Fruit fly (Drosophila melanogaster) whole organism, prepupa: ENCODE results near the gene path.

Experiments used
- Blimp-1 ChIP-seq: fragments of 200-800 bp; sonication (Bioruptor generic); optimal IDR thresholded peaks from 3 replicates; lab custom pipeline; 2017; ENCODE audit warnings: missing biosample characterization, missing genetic modification characterization, mild to moderate bottlenecking, moderate library complexity, missing genetic modification reagents
- CG10631 ChIP-seq: fragments of 200-800 bp; sonication (Bioruptor generic); optimal IDR thresholded peaks from 2 replicates; lab custom pipeline; 2016; ENCODE audit warnings: missing biosample characterization, missing genetic modification characterization
- CG10669 ChIP-seq: fragments of 200-800 bp; sonication (Bioruptor generic); optimal IDR thresholded peaks from 3 replicates; lab custom pipeline; 2018; ENCODE audit warnings: missing biosample characterization, mild to moderate bottlenecking, missing genetic modification characterization, moderate library complexity
- CG11294 ChIP-seq: fragments of 200-800 bp; sonication (Bioruptor generic); IDR thresholded peaks from 2 replicates; pipeline ENCODE4 v1.3.6; 2022; ENCODE audit warnings: missing biosample characterization, missing genetic modification characterization
- CG11762 ChIP-seq: fragments of 200-800 bp; sonication (Bioruptor generic); optimal IDR thresholded peaks from 3 replicates; lab custom pipeline; 2016; ENCODE audit warnings: missing biosample characterization, missing genetic modification characterization; ENCODE audit not compliant: insufficient read depth
- CG15336 ChIP-seq: fragments of 200-800 bp; sonication (Bioruptor generic); IDR thresholded peaks from 2 replicates; pipeline ENCODE4 v1.3.6; 2022; ENCODE audit warnings: missing biosample characterization, missing genetic modification characterization
- CG1621 ChIP-seq: fragments of 200-800 bp; sonication (Bioruptor generic); optimal IDR thresholded peaks from 3 replicates; lab custom pipeline; 2018; ENCODE audit warnings: missing biosample characterization, mild to moderate bottlenecking, missing genetic modification characterization
- CG16779 ChIP-seq: fragments of 200-800 bp; sonication (Bioruptor generic); optimal IDR thresholded peaks from 3 replicates; lab custom pipeline; 2017; ENCODE audit warnings: missing biosample characterization, mild to moderate bottlenecking, missing genetic modification characterization
- CG3032 ChIP-seq: fragments of 200-800 bp; optimal IDR thresholded peaks from 2 replicates; lab custom pipeline; 2019; ENCODE audit warnings: missing biosample characterization, mild to moderate bottlenecking, missing genetic modification characterization, moderate library complexity
- CG31627 ChIP-seq: fragments of 200-800 bp; sonication (Bioruptor generic); optimal IDR thresholded peaks from 3 replicates; lab custom pipeline; 2016; ENCODE audit warnings: missing biosample characterization, missing genetic modification characterization
- CG32006 ChIP-seq: fragments of 200-800 bp; sonication (Bioruptor generic); optimal IDR thresholded peaks from 3 replicates; lab custom pipeline; 2017; ENCODE audit warnings: missing biosample characterization, mild to moderate bottlenecking, missing genetic modification characterization
- CG4318 ChIP-seq: fragments of 200-800 bp; sonication (Bioruptor generic); optimal IDR thresholded peaks from 3 replicates; lab custom pipeline; 2017; ENCODE audit warnings: missing biosample characterization, mild to moderate bottlenecking, missing genetic modification characterization
- CG6163 ChIP-seq: fragments of 200-800 bp; sonication (Bioruptor generic); IDR thresholded peaks from 3 replicates; pipeline ENCODE4 v1.3.6; 2022; ENCODE audit warnings: missing biosample characterization, missing genetic modification characterization
- CG6276 ChIP-seq: fragments of 200-800 bp; sonication (Bioruptor generic); optimal IDR thresholded peaks from 2 replicates; lab custom pipeline; 2017; ENCODE audit warnings: missing biosample characterization, mild to moderate bottlenecking, missing genetic modification characterization
- CG6792 ChIP-seq: fragments of 200-800 bp; sonication (Bioruptor generic); optimal IDR thresholded peaks from 3 replicates; lab custom pipeline; 2016; ENCODE audit warnings: missing biosample characterization, missing genetic modification characterization
- CG6808 ChIP-seq: fragments of 200-800 bp; sonication (Bioruptor generic); optimal IDR thresholded peaks from 3 replicates; lab custom pipeline; 2017; ENCODE audit warnings: missing biosample characterization, missing genetic modification characterization, mild to moderate bottlenecking, moderate library complexity, missing genetic modification reagents
- CG7368 ChIP-seq: fragments of 200-800 bp; sonication (Bioruptor generic); optimal IDR thresholded peaks from 3 replicates; lab custom pipeline; 2016; ENCODE audit warnings: missing biosample characterization, missing genetic modification characterization
- CG8119 ChIP-seq: fragments of 200-800 bp; sonication (Bioruptor generic); IDR thresholded peaks from 3 replicates; pipeline ENCODE4 v1.3.6; 2022; ENCODE audit warnings: missing biosample characterization, missing genetic modification characterization
- CG8319 ChIP-seq: fragments of 200-800 bp; sonication (Bioruptor generic); optimal IDR thresholded peaks from 3 replicates; lab custom pipeline; 2016; ENCODE audit warnings: missing biosample characterization, missing genetic modification characterization
- CG8632 ChIP-seq: fragments of 200-800 bp; sonication (Bioruptor generic); optimal IDR thresholded peaks from 3 replicates; lab custom pipeline; 2016; ENCODE audit warnings: missing biosample characterization, missing genetic modification characterization
- Eip75B ChIP-seq: fragments of 200-800 bp; sonication (Bioruptor generic); optimal IDR thresholded peaks from 3 replicates; lab custom pipeline; 2016; ENCODE audit warnings: missing biosample characterization, missing genetic modification characterization
- Eip78C ChIP-seq: fragments of 200-800 bp; sonication (Bioruptor generic); peaks from one replicate; lab custom pipeline; 2016; ENCODE audit warnings: missing biosample characterization, missing genetic modification characterization
- Ets96B ChIP-seq: fragments of 200-800 bp; optimal IDR thresholded peaks from 2 replicates; lab custom pipeline; 2019; ENCODE audit warnings: missing biosample characterization, mild to moderate bottlenecking, missing genetic modification characterization, moderate library complexity
- Gug ChIP-seq: fragments of 200-800 bp; sonication (Bioruptor generic); IDR thresholded peaks from 2 replicates; pipeline ENCODE4 v1.3.6; 2022; ENCODE audit warnings: missing biosample characterization, missing genetic modification characterization
- Hr38 ChIP-seq: sonication (Bioruptor generic); optimal IDR thresholded peaks from 2 replicates; lab custom pipeline; 2016; ENCODE audit warnings: missing biosample characterization, missing genetic modification characterization
- Hr39 ChIP-seq: fragments of 200-800 bp; sonication (Bioruptor generic); optimal IDR thresholded peaks from 2 replicates; lab custom pipeline; 2016; ENCODE audit warnings: missing biosample characterization, missing genetic modification characterization
- Lpt ChIP-seq: fragments of 200-800 bp; sonication (Bioruptor generic); optimal IDR thresholded peaks from 3 replicates; lab custom pipeline; 2016; ENCODE audit warnings: missing biosample characterization, missing genetic modification characterization
- Met ChIP-seq: fragments of 200-800 bp; sonication (Bioruptor generic); optimal IDR thresholded peaks from 3 replicates; lab custom pipeline; 2016; ENCODE audit warnings: missing biosample characterization, missing genetic modification characterization
- Smox ChIP-seq: fragments of 200-800 bp; sonication (Bioruptor generic); optimal IDR thresholded peaks from 3 replicates; lab custom pipeline; 2016; ENCODE audit warnings: missing biosample characterization, missing genetic modification characterization
- Sox14 ChIP-seq: fragments of 200-800 bp; sonication (Bioruptor generic); optimal IDR thresholded peaks from 3 replicates; lab custom pipeline; 2016; ENCODE audit warnings: missing biosample characterization, missing genetic modification characterization
- Sox15 ChIP-seq: fragments of 200-800 bp; sonication (Bioruptor generic); optimal IDR thresholded peaks from 3 replicates; lab custom pipeline; 2016; ENCODE audit warnings: missing biosample characterization, missing genetic modification characterization
- achi ChIP-seq: fragments of 200-800 bp; sonication (Bioruptor generic); optimal IDR thresholded peaks from 3 replicates; lab custom pipeline; 2016; ENCODE audit warnings: missing biosample characterization, missing genetic modification characterization
- cyc ChIP-seq: fragments of 200-800 bp; sonication (Bioruptor generic); optimal IDR thresholded peaks from 3 replicates; lab custom pipeline; 2016; ENCODE audit warnings: missing biosample characterization, missing genetic modification characterization
- dac ChIP-seq: fragments of 200-800 bp; sonication (Bioruptor generic); optimal IDR thresholded peaks from 2 replicates; lab custom pipeline; 2017; ENCODE audit warnings: missing biosample characterization, mild to moderate bottlenecking, missing genetic modification characterization
- eg ChIP-seq: fragments of 200-800 bp; sonication (Bioruptor generic); IDR thresholded peaks from 3 replicates; pipeline ENCODE4 v1.3.6; 2022; ENCODE audit warnings: missing biosample characterization, missing genetic modification characterization
- esn ChIP-seq: fragments of 200-800 bp; sonication (Bioruptor generic); optimal IDR thresholded peaks from 2 replicates; lab custom pipeline; 2016; ENCODE audit warnings: missing biosample characterization, mild to moderate bottlenecking, missing genetic modification characterization, moderate library complexity
- fd59A ChIP-seq: fragments of 200-800 bp; sonication (Bioruptor generic); optimal IDR thresholded peaks from 2 replicates; lab custom pipeline; 2017; ENCODE audit warnings: missing biosample characterization, mild to moderate bottlenecking, missing genetic modification characterization, missing genetic modification reagents
- fd85E ChIP-seq: fragments of 200-800 bp; sonication (Bioruptor generic); optimal IDR thresholded peaks from 3 replicates; lab custom pipeline; 2016; ENCODE audit warnings: missing biosample characterization, missing genetic modification characterization
- fkh ChIP-seq: fragments of 200-800 bp; sonication (Bioruptor generic); optimal IDR thresholded peaks from 3 replicates; lab custom pipeline; 2017; ENCODE audit warnings: missing biosample characterization, mild to moderate bottlenecking, missing genetic modification characterization, moderate library complexity
- lz ChIP-seq: fragments of 200-800 bp; sonication (Bioruptor generic); optimal IDR thresholded peaks from 3 replicates; lab custom pipeline; 2016; ENCODE audit warnings: missing biosample characterization, missing genetic modification characterization
- pdm3 ChIP-seq: fragments of 200-800 bp; sonication (Bioruptor generic); optimal IDR thresholded peaks from 3 replicates; lab custom pipeline; 2016; ENCODE audit warnings: missing biosample characterization, missing genetic modification characterization
- salr ChIP-seq, 2 experiments: fragments of 200-800 bp; sonication (Bioruptor generic); optimal IDR thresholded peaks; 3 replicates each; lab custom pipeline; 2016 to 2018; ENCODE audit warnings: missing biosample characterization in 2 of 2, missing genetic modification characterization in 2 of 2, mild to moderate bottlenecking in 1 of 2
- spab ChIP-seq: fragments of 200-800 bp; sonication (Bioruptor generic); optimal IDR thresholded peaks from 2 replicates; lab custom pipeline; 2017; ENCODE audit warnings: missing biosample characterization, mild to moderate bottlenecking, missing genetic modification characterization, missing genetic modification reagents
- svp ChIP-seq: fragments of 200-800 bp; sonication (Bioruptor generic); peaks from one replicate; lab custom pipeline; 2016; ENCODE audit warnings: missing biosample characterization, missing genetic modification characterization
- vri ChIP-seq: fragments of 200-800 bp; sonication (Bioruptor generic); optimal IDR thresholded peaks from 3 replicates; lab custom pipeline; 2016; ENCODE audit warnings: missing biosample characterization, mild to moderate bottlenecking, missing genetic modification characterization

Gene path

DNA sequence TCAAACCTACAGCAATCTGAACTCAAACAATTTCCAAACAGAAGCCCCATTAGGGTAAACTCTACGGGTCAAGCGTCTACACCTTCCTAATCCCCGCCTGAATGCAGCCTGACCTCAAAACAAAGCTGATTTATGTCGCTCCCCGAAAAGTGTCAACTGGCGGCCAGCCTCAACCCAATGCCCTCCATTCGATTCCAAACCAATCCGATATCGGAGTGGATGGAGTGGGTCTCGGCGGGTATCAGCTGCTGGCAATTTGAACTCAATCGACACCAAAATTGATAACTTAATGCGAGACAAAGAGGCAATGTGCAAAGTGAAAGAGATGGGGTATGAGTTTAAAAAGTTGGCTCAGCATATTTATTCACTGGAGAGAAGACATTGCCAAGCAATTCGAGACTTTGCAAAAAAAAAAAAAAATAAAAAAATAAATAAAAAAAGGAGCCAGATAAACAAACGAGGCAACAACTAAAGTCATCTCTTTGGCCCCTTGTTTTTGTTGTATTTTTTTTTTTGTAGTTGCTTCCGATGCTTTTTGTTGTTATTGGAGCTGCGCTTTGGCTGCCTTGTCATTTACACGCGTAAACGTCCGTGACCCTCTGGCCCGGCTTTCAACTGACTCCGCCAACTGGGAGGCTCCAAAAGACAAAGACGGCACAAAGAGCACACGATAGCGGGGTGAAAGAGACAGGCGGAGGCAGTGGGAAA lies 45.9 kb upstream of the path start (continued):
- peak; percentile 41 for TF ChIP-seq CG7368
- no peak for TF ChIP-seq fd59A (GFP tag; lab: Kevin White, UChicago)
- TF ChIP-seq Eip75B (GFP tag; lab: Kevin White, UChicago), result peak; percentile 37
- no peak for TF ChIP-seq eg (GFP tag; lab: Robert Waterston, UW)
- TF ChIP-seq Sox14 (GFP tag; lab: Kevin White, UChicago), result peak; percentile 45
- peak; percentile 53 for TF ChIP-seq CG1621 (tag; lab: Kevin White, UChicago)
- TF ChIP-seq pdm3, result peak; percentile 23
- peak; percentile 24 for TF ChIP-seq CG16779 (tag; lab: Kevin White, UChicago)
- no peak for TF ChIP-seq CG8319
- TF ChIP-seq Hr39 (GFP tag; lab: Kevin White, UChicago), result no peak
- peak; percentile 90 for TF ChIP-seq svp (GFP tag; lab: Kevin White, UChicago)
- TF ChIP-seq cyc (GFP tag; lab: Kevin White, UChicago), result no peak
- TF ChIP-seq CG15336 (GFP tag; lab: Robert Waterston, UW), result no peak
- peak; percentile 75; the same call in 2 of the 3 replicates for TF ChIP-seq CG6163
- TF ChIP-seq CG6808 (GFP tag; lab: Kevin White, UChicago), result peak; percentile 72
- TF ChIP-seq Blimp-1, result no peak
- 0 out of 3 replicates have a peak, but pooled peaks have one; percentile 15 for TF ChIP-seq CG8119
- TF ChIP-seq CG4318, result no peak
- peak; percentile 14 for TF ChIP-seq Lpt (GFP tag; lab: Kevin White, UChicago)
- no peak for TF ChIP-seq esn
- peak; percentile 59 for TF ChIP-seq CG8632 (GFP tag; lab: Kevin White, UChicago)
- TF ChIP-seq CG6792, result peak; percentile 21
- TF ChIP-seq, all 60 proteins: peak for 30

DNA sequence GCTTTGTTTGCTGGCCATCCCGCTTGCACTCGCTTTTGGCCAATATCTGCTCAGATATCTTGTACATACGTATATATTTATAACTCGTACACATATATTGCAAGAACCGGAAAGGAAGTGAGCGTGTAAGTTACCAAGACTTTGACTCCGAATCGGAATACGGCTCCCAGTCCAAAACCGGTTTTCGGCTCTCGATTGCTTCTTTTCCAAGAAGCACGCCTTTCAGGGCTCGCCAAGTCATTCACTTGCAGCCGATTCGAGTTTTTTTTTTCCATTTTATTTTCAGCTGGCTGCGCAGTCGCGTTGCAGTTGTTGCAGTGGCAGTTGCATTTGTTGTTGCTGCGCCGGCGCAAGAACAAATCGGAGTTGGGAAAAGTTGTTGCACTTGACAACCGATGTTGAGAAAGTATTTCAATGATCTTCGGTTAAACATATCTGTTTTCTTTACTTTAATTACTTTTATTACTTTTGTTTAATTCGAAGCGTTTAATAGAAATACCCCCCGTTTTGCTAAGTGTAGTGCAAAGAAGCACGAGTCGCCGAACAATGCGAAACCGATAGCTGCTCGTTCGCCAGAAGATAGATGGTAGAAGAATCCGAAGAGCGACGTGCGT lies 44.7 kb upstream of the path start:
- TF ChIP-seq Ets96B (tag; lab: Kevin White, UChicago) (peak; percentile 79), CG6163 (peak; percentile 94), CG15336 (GFP tag; lab: Robert Waterston, UW) (peak; percentile 63), CG6808 (GFP tag; lab: Kevin White, UChicago) (peak; percentile 82), spab (GFP tag; lab: Kevin White, UChicago) (peak; percentile 73), CG3032 (tag; lab: Kevin White, UChicago) (peak; percentile 89), fd59A (GFP tag; lab: Kevin White, UChicago) (peak; percentile 56), CG31627 (peak; percentile 29), CG10669 (GFP tag; lab: Kevin White, UChicago) (peak; percentile 81), CG6792 (peak; percentile 59), svp (GFP tag; lab: Kevin White, UChicago) (peak; percentile 91), Hr38 (GFP tag; lab: Kevin White, UChicago) (no peak), fd85E (GFP tag; lab: Kevin White, UChicago) (no peak), vri (GFP tag; lab: Kevin White, UChicago) (no peak), CG32006 (GFP tag; lab: Kevin White, UChicago) (peak; percentile 68), Sox14 (GFP tag; lab: Kevin White, UChicago) (peak; percentile 61), Sox15 (GFP tag; lab: Kevin White, UChicago) (no peak), CG6276 (GFP tag; lab: Kevin White, UChicago) (peak; percentile 41), achi (peak; percentile 55), Met (GFP tag; lab: Kevin White, UChicago) (peak; percentile 67), fkh (GFP tag; lab: Kevin White, UChicago) (no peak), CG10631 (GFP tag; lab: Kevin White, UChicago) (peak; percentile 78), eg (GFP tag; lab: Robert Waterston, UW) (peak; percentile 87), CG8119 (peak; percentile 75), dac (GFP tag; lab: Kevin White, UChicago) (peak; percentile 13), CG7368 (peak; percentile 63), esn (peak; percentile 64), CG11762 (GFP tag; lab: Kevin White, UChicago) (peak; percentile 43), Gug (GFP tag; lab: Robert Waterston, UW) (peak; percentile 79), salr (GFP tag; optimal IDR thresholded peaks at IDR 0.05; lab: Kevin White, UChicago) (peak; percentile 42 to 49), lz (peak; percentile 51), Eip75B (GFP tag; lab: Kevin White, UChicago) (peak; percentile 76), CG4318 (no peak), Eip78C (peak; percentile 97), CG1621 (tag; lab: Kevin White, UChicago) (peak; percentile 58), Smox (GFP tag; lab: Kevin White, UChicago) (peak; percentile 55), CG8319 (peak; percentile 46), pdm3 (peak; percentile 45), CG11294 (GFP tag; lab: Robert Waterston, UW) (peak; percentile 42), Lpt (GFP tag; lab: Kevin White, UChicago) (peak; percentile 51)
